Worm (Caenorhabditis elegans) whole organism, midembryonic: Measurements from ENCODE around the gene ccdc-149.
A peak's percentile ranks its signal among the peaks of the same experiment; 100 is the strongest.

ENCODE experiments used
- T22C8.4 ChIP-seq: fragments of 200-800 bp; sonication (Bioruptor generic); IDR thresholded peaks from 2 replicates; pipeline ENCODE4 v1.3.6; 2022; ENCODE audit warnings: missing genetic modification characterization, missing compliant biosample characterization
- cog-1 ChIP-seq: sonication (generic microtip); optimal IDR thresholded peaks from 2 replicates; lab custom pipeline; 2016; ENCODE audit warnings: missing genetic modification characterization, missing compliant biosample characterization
- flt-1 ChIP-seq: fragments of 200-800 bp; sonication (Bioruptor generic); IDR thresholded peaks from 2 replicates; pipeline ENCODE4 v1.3.6; 2022; ENCODE audit warnings: missing genetic modification characterization, missing compliant biosample characterization
- klf-2 ChIP-seq: fragments of 200-800 bp; sonication (Bioruptor generic); conservative IDR thresholded peaks from 2 replicates; pipeline ENCODE4 v1.3.6; 2022; ENCODE audit warnings: missing genetic modification reagents, missing genetic modification characterization, missing compliant biosample characterization
- med-1 ChIP-seq: sonication (generic microtip); optimal IDR thresholded peaks from 2 replicates; lab custom pipeline; 2017; ENCODE audit warnings: missing genetic modification characterization, mild to moderate bottlenecking, missing compliant biosample characterization, antibody characterized with exemption, missing genetic modification reagents; ENCODE audit not compliant: insufficient read depth
- ref-1 ChIP-seq: fragments of 200-800 bp; sonication (Bioruptor generic); conservative IDR thresholded peaks from 2 replicates; pipeline ENCODE4 v1.3.6; 2022; ENCODE audit warnings: missing genetic modification reagents, missing genetic modification characterization, missing compliant biosample characterization
- tab-1 ChIP-seq: fragments of 200-800 bp; sonication (Bioruptor generic); IDR thresholded peaks from 2 replicates; pipeline ENCODE4 v1.3.6; 2022; ENCODE audit warnings: missing genetic modification characterization, missing compliant biosample characterization
- ztf-23 ChIP-seq: fragments of 200-800 bp; sonication (Bioruptor generic); IDR thresholded peaks from 2 replicates; pipeline ENCODE4 v1.3.6; 2022; ENCODE audit warnings: missing genetic modification reagents, missing genetic modification characterization, missing compliant biosample characterization
- ztf-29 ChIP-seq: fragments of 200-800 bp; sonication (Bioruptor generic); IDR thresholded peaks from 2 replicates; pipeline ENCODE4 v1.3.6; 2022; ENCODE audit warnings: missing genetic modification reagents, missing genetic modification characterization, missing compliant biosample characterization

The ccdc-149 gene

DNA sequence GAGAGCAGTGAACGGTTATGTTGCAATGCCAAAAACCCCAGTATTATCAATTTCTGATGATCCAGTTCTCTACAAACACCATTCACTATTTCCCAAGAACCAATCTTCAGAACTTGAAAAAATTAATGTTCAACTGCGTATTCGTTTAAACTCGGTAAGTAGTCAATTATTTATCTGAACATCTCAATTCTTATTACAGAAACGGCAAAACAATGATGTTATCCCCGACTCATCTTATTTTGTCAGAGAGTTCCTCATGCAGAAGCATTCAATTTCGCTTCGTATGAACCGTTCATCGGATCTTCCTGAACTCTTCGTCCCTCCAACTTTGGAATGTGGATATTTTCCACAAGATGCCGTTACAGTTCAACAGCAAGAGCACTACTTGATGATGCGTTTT is 12.5 kb upstream of the ccdc-149 start:
- TF ChIP-seq ztf-23 (GFP tag; lab: Robert Waterston, UW) = no peak
- no peak for TF ChIP-seq klf-2 (GFP tag; lab: Robert Waterston, UW)
- no peak for TF ChIP-seq T22C8.4

DNA sequence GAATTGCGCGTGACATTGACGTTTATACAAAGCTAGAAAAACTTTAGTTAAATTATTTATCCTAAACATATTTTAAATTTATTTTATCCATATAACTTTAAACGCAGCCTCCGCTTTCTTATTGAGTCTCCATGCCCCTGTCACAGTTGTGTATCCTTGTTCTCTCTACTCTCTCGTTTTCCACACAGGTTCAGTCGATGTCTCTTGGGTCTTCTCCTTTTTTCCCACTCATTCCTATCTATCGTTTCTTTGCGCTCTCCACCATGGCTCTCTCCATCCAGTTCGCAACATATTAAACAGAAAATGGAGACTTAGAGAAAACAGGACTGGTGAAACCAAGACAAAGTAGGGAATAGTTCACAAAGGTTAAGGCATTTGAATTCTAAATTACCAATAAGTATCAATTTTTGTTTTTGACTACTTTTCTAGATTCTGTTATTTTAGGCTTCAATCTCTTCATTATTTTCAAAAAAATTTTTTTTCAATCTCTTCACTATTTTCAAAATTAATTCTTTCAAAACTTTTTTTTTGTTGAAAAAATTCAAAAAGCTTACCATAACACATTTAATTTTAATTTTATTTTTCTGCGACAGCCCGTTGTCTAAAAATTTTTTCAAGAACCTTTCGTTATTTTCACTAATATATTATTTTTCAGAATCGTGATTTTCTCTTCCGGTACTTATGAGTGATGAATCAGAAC is 11.0 kb upstream of the ccdc-149 start, which contains the start of gene sdc-2:
Gene sdc-2, plus strand, starts transcription at position 650 of the 700 bp plus-strand sequence.
- peak; percentile 59 for TF ChIP-seq cog-1
- TF ChIP-seq klf-2 (GFP tag; lab: Robert Waterston, UW) = no peak
- TF ChIP-seq flt-1 (GFP tag; lab: Robert Waterston, UW) = 0 out of 2 replicates have a peak, but pooled peaks have one; percentile 7
- TF ChIP-seq ztf-23 (GFP tag; lab: Robert Waterston, UW) = no peak
- no peak for TF ChIP-seq tab-1 (GFP tag; lab: Robert Waterston, UW)
- no peak for TF ChIP-seq ref-1 (GFP tag; lab: Robert Waterston, UW)
- no peak for TF ChIP-seq T22C8.4
- no peak for TF ChIP-seq ztf-29
- no peak for TF ChIP-seq med-1 (GFP tag; lab: Kevin White, UChicago)

DNA sequence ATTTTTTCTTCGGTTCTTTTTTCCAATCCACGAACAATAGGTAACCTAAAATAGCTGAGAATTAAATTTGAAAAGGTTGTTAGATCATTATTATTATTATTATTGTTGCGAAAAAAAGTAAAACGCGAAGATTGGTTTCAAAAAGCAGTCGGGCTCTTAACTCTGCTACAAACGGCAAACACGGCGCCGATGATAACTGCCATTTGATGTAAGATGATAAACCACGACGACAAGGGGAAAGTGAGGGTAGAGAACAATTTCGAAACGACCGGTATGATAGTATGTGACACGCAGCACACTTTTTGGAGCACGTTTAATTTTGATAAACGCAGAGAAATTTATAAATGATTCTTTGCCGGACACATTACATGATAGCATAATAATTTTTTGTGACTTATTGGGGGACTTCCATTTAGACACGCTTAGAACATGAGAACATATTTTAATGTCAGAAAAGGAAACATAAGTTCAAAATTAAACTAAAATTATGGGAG is 7.8 kb upstream of the ccdc-149 start, which contains the start of gene hpo-34:
Gene hpo-34, minus strand, starts transcription at position 51 of the 494 bp plus-strand sequence.
- TF ChIP-seq flt-1 (GFP tag; lab: Robert Waterston, UW) (no peak), med-1 (GFP tag; lab: Kevin White, UChicago) (no peak), ztf-29 (no peak), ref-1 (GFP tag; lab: Robert Waterston, UW) (no peak), tab-1 (GFP tag; lab: Robert Waterston, UW) (no peak), klf-2 (GFP tag; lab: Robert Waterston, UW) (no peak), T22C8.4 (no peak), ztf-23 (GFP tag; lab: Robert Waterston, UW) (no peak), cog-1 (no peak)

- TF ChIP-seq flt-1 (GFP tag; lab: Robert Waterston, UW) (no peak), ztf-29 (no peak), med-1 (GFP tag; lab: Kevin White, UChicago) (no peak), tab-1 (GFP tag; lab: Robert Waterston, UW) (no peak), ztf-23 (GFP tag; lab: Robert Waterston, UW) (no peak), T22C8.4 (no peak), klf-2 (GFP tag; lab: Robert Waterston, UW) (no peak), ref-1 (GFP tag; lab: Robert Waterston, UW) (no peak), cog-1 (no peak)
These were observed 7.2 kb upstream of the ccdc-149 start for ce11 chrX:11518415-11518814.

DNA sequence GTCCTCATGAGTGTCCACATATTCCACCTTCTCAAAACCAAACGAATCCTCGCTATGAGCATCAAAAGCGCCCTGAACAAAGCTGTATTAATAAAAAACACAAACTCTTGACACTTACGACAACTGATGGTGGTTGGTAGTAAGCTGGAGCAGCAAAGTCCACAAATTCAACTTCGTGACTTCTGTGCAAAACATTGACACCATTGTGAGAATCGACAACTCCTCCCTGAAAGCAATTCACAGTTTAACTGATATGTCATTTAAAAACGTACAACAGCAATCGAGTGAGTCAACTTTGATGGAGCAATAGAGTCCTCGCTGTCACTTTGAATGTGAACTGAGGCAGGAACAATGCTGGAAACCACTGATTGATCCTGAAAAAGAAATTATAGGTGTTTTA is 6.2 kb upstream of the ccdc-149 start:
- no peak for TF ChIP-seq ztf-23 (GFP tag; lab: Robert Waterston, UW)
- TF ChIP-seq klf-2 (GFP tag; lab: Robert Waterston, UW) = no peak
- TF ChIP-seq tab-1 (GFP tag; lab: Robert Waterston, UW) = no peak
- no peak for TF ChIP-seq ref-1 (GFP tag; lab: Robert Waterston, UW)
- TF ChIP-seq flt-1 (GFP tag; lab: Robert Waterston, UW) = no peak
- TF ChIP-seq med-1 (GFP tag; lab: Kevin White, UChicago) = no peak
- no peak for TF ChIP-seq T22C8.4
- no peak for TF ChIP-seq cog-1
- no peak for TF ChIP-seq ztf-29

DNA sequence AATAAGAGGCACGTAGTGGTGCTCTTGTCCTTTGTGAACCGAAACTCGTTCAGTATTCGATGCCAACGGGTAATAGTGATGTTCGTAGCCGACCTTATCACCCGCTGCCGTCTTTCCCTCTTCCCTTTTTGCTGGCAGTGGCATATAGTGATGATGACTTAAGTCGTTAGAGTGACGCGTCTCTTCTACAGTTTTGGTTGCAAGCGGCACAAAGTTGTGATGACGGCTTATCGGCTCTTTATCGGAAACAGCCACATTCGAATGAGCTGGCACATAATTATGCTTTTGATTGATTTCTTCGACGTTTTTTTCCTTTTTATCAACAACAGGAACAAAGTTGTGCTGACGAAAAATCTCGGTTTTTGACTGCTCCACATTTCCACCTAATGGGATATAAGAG is 4.1 kb upstream of the ccdc-149 start:
- no peak for TF ChIP-seq klf-2 (GFP tag; lab: Robert Waterston, UW)
- TF ChIP-seq T22C8.4 = no peak
- TF ChIP-seq med-1 (GFP tag; lab: Kevin White, UChicago) = no peak
- no peak for TF ChIP-seq ref-1 (GFP tag; lab: Robert Waterston, UW)
- no peak for TF ChIP-seq ztf-29
- TF ChIP-seq flt-1 (GFP tag; lab: Robert Waterston, UW) = no peak
- TF ChIP-seq tab-1 (GFP tag; lab: Robert Waterston, UW) = no peak
- TF ChIP-seq ztf-23 (GFP tag; lab: Robert Waterston, UW) = no peak
- no peak for TF ChIP-seq cog-1

DNA sequence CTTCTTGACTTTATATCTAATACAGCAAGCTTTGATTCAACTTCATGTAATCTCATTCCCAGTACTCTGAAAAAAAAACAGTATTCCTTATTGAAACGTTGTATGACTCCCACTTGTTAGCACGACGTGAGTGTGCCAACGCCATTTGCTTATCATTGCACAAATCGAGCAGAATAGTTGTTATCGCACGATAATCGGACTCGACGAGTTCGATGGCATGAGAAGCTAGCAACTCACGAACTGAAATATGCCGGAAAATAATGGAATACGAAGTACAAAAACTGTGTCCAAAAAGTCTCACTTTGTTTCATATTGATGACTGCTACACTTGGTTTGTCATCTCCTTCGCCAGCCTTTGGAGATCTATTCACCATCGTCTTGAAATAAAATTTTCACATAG is 1.7 kb downstream of the ccdc-149 start:
- TF ChIP-seq T22C8.4 = no peak
- no peak for TF ChIP-seq ztf-29
- TF ChIP-seq cog-1 = no peak
- no peak for TF ChIP-seq tab-1 (GFP tag; lab: Robert Waterston, UW)
- TF ChIP-seq med-1 (GFP tag; lab: Kevin White, UChicago) = no peak
- TF ChIP-seq ref-1 (GFP tag; lab: Robert Waterston, UW) = no peak
- TF ChIP-seq ztf-23 (GFP tag; lab: Robert Waterston, UW) = no peak
- TF ChIP-seq flt-1 (GFP tag; lab: Robert Waterston, UW) = no peak
- no peak for TF ChIP-seq klf-2 (GFP tag; lab: Robert Waterston, UW)

ce11 chrX:11507836-11508235 is 3.4 kb downstream of the ccdc-149 start:
- TF ChIP-seq ref-1 (GFP tag; lab: Robert Waterston, UW) (no peak), klf-2 (GFP tag; lab: Robert Waterston, UW) (no peak), cog-1 (no peak), ztf-29 (no peak), flt-1 (GFP tag; lab: Robert Waterston, UW) (no peak), ztf-23 (GFP tag; lab: Robert Waterston, UW) (no peak), T22C8.4 (no peak), tab-1 (GFP tag; lab: Robert Waterston, UW) (no peak), med-1 (GFP tag; lab: Kevin White, UChicago) (no peak)

ce11 chrX:11501967-11502366 is 9.3 kb downstream of the ccdc-149 start, which contains the start of gene F29G6.1:
Gene F29G6.1, plus strand, starts transcription at chrX:11502267.
- TF ChIP-seq klf-2 (GFP tag; lab: Robert Waterston, UW) = no peak
